Fruit fly (Drosophila melanogaster): ENCODE measurements around the gene CG10621.

- no peak for TF ChIP-seq Sox15 (GFP tag; optimal IDR thresholded peaks at IDR 0.05)
- no peak for TF ChIP-seq Blimp-1 (GFP tag; optimal IDR thresholded peaks at IDR 0.05)
- TF ChIP-seq svp (GFP tag): no peak
- no peak for TF ChIP-seq CG16779 (tag; optimal IDR thresholded peaks at IDR 0.05)
- no peak for TF ChIP-seq CG15336 (GFP tag; IDR thresholded peaks at IDR 0.05)
Observed at dm6 chr2L:18981484-18981883, 27.3 kb upstream of the CG10621 start.
